Worm (Caenorhabditis elegans) whole organism, midembryonic: ENCODE results near the gene oxy-4.

Experiments
- T22C8.4 ChIP-seq: fragments of 200-800 bp; sonication (Bioruptor generic); IDR thresholded peaks from 2 replicates; pipeline ENCODE4 v1.3.6; 2022; ENCODE audit warnings: missing genetic modification characterization, missing compliant biosample characterization
- cog-1 ChIP-seq: sonication (generic microtip); optimal IDR thresholded peaks from 2 replicates; lab custom pipeline; 2016; ENCODE audit warnings: missing genetic modification characterization, missing compliant biosample characterization
- flt-1 ChIP-seq: fragments of 200-800 bp; sonication (Bioruptor generic); IDR thresholded peaks from 2 replicates; pipeline ENCODE4 v1.3.6; 2022; ENCODE audit warnings: missing genetic modification characterization, missing compliant biosample characterization
- klf-2 ChIP-seq: fragments of 200-800 bp; sonication (Bioruptor generic); conservative IDR thresholded peaks from 2 replicates; pipeline ENCODE4 v1.3.6; 2022; ENCODE audit warnings: missing genetic modification reagents, missing genetic modification characterization, missing compliant biosample characterization
- med-1 ChIP-seq: sonication (generic microtip); optimal IDR thresholded peaks from 2 replicates; lab custom pipeline; 2017; ENCODE audit warnings: missing genetic modification characterization, mild to moderate bottlenecking, missing compliant biosample characterization, antibody characterized with exemption, missing genetic modification reagents; ENCODE audit not compliant: insufficient read depth
- ref-1 ChIP-seq: fragments of 200-800 bp; sonication (Bioruptor generic); conservative IDR thresholded peaks from 2 replicates; pipeline ENCODE4 v1.3.6; 2022; ENCODE audit warnings: missing genetic modification reagents, missing genetic modification characterization, missing compliant biosample characterization
- tab-1 ChIP-seq: fragments of 200-800 bp; sonication (Bioruptor generic); IDR thresholded peaks from 2 replicates; pipeline ENCODE4 v1.3.6; 2022; ENCODE audit warnings: missing genetic modification characterization, missing compliant biosample characterization
- ztf-23 ChIP-seq: fragments of 200-800 bp; sonication (Bioruptor generic); IDR thresholded peaks from 2 replicates; pipeline ENCODE4 v1.3.6; 2022; ENCODE audit warnings: missing genetic modification reagents, missing genetic modification characterization, missing compliant biosample characterization
- ztf-29 ChIP-seq: fragments of 200-800 bp; sonication (Bioruptor generic); IDR thresholded peaks from 2 replicates; pipeline ENCODE4 v1.3.6; 2022; ENCODE audit warnings: missing genetic modification reagents, missing genetic modification characterization, missing compliant biosample characterization

The oxy-4 gene

ce11 chrIII:5158674-5159073 lies at the start of gene oxy-4:
Gene oxy-4 (minus strand): TSS chrIII:5158774.
- TF ChIP-seq klf-2 (GFP tag; lab: Robert Waterston, UW) (no peak), ztf-23 (GFP tag; lab: Robert Waterston, UW) (no peak), med-1 (no peak), cog-1 (tag; lab: Kevin White, UChicago) (no peak), ref-1 (GFP tag; lab: Robert Waterston, UW) (no peak), tab-1 (GFP tag; lab: Robert Waterston, UW) (no peak), flt-1 (GFP tag; lab: Robert Waterston, UW) (no peak), ztf-29 (GFP tag; lab: Robert Waterston, UW) (no peak), T22C8.4 (GFP tag; lab: Robert Waterston, UW) (no peak)

ce11 chrIII:5206861-5207414 lies 48.4 kb upstream of the oxy-4 start, which contains the start of gene morc-1:
Gene morc-1 (minus strand): TSS chrIII:5206911.
- TF ChIP-seq tab-1 (GFP tag; lab: Robert Waterston, UW) (no peak), T22C8.4 (GFP tag; lab: Robert Waterston, UW) (no peak), med-1 (no peak), ztf-23 (GFP tag; lab: Robert Waterston, UW) (no peak), ztf-29 (GFP tag; lab: Robert Waterston, UW) (no peak), ref-1 (GFP tag; lab: Robert Waterston, UW) (no peak), klf-2 (GFP tag; lab: Robert Waterston, UW) (no peak), flt-1 (GFP tag; lab: Robert Waterston, UW) (no peak), cog-1 (tag; lab: Kevin White, UChicago) (no peak)

ce11 chrIII:5203310-5203709 lies 44.7 kb upstream of the oxy-4 start:
- no peak for TF ChIP-seq tab-1 (GFP tag; lab: Robert Waterston, UW)
- TF ChIP-seq ref-1 (GFP tag; lab: Robert Waterston, UW), result no peak
- no peak for TF ChIP-seq cog-1 (tag; lab: Kevin White, UChicago)
- TF ChIP-seq ztf-29 (GFP tag; lab: Robert Waterston, UW), result no peak
- TF ChIP-seq T22C8.4 (GFP tag; lab: Robert Waterston, UW), result no peak

- TF ChIP-seq med-1 (no peak), ref-1 (GFP tag; lab: Robert Waterston, UW) (no peak), ztf-29 (GFP tag; lab: Robert Waterston, UW) (no peak), T22C8.4 (GFP tag; lab: Robert Waterston, UW) (no peak), ztf-23 (GFP tag; lab: Robert Waterston, UW) (no peak)
Observed at ce11 chrIII:5202641-5203040, 44.1 kb upstream of the oxy-4 start.

ce11 chrIII:5201267-5201666 lies 42.7 kb upstream of the oxy-4 start:
- TF ChIP-seq tab-1 (GFP tag; lab: Robert Waterston, UW) (no peak), ztf-23 (GFP tag; lab: Robert Waterston, UW) (no peak), T22C8.4 (GFP tag; lab: Robert Waterston, UW) (no peak), cog-1 (tag; lab: Kevin White, UChicago) (no peak), flt-1 (GFP tag; lab: Robert Waterston, UW) (no peak), klf-2 (GFP tag; lab: Robert Waterston, UW) (no peak), ztf-29 (GFP tag; lab: Robert Waterston, UW) (no peak), med-1 (no peak), ref-1 (GFP tag; lab: Robert Waterston, UW) (no peak)

- TF ChIP-seq cog-1 (tag; lab: Kevin White, UChicago), result no peak
- TF ChIP-seq flt-1 (GFP tag; lab: Robert Waterston, UW), result no peak
- no peak for TF ChIP-seq tab-1 (GFP tag; lab: Robert Waterston, UW)
- no peak for TF ChIP-seq ref-1 (GFP tag; lab: Robert Waterston, UW)
- no peak for TF ChIP-seq ztf-23 (GFP tag; lab: Robert Waterston, UW)
- no peak for TF ChIP-seq ztf-29 (GFP tag; lab: Robert Waterston, UW)
- TF ChIP-seq T22C8.4 (GFP tag; lab: Robert Waterston, UW), result no peak
- TF ChIP-seq klf-2 (GFP tag; lab: Robert Waterston, UW), result no peak
- TF ChIP-seq med-1, result no peak
Observed at ce11 chrIII:5200349-5200748, 41.8 kb upstream of the oxy-4 start.

- TF ChIP-seq ztf-23 (GFP tag; lab: Robert Waterston, UW) (no peak), med-1 (no peak), ztf-29 (GFP tag; lab: Robert Waterston, UW) (no peak), klf-2 (GFP tag; lab: Robert Waterston, UW) (no peak), cog-1 (tag; lab: Kevin White, UChicago) (no peak), ref-1 (GFP tag; lab: Robert Waterston, UW) (no peak), T22C8.4 (GFP tag; lab: Robert Waterston, UW) (no peak), flt-1 (GFP tag; lab: Robert Waterston, UW) (no peak), tab-1 (GFP tag; lab: Robert Waterston, UW) (no peak)
Observed at ce11 chrIII:5199577-5199976, 41.0 kb upstream of the oxy-4 start, which contains the start of gene emb-8. Gene emb-8 (minus strand): TSS chrIII:5199677.

- no peak for TF ChIP-seq klf-2 (GFP tag; lab: Robert Waterston, UW)
- no peak for TF ChIP-seq med-1
- no peak for TF ChIP-seq ref-1 (GFP tag; lab: Robert Waterston, UW)
- no peak for TF ChIP-seq flt-1 (GFP tag; lab: Robert Waterston, UW)
- no peak for TF ChIP-seq ztf-23 (GFP tag; lab: Robert Waterston, UW)
- TF ChIP-seq cog-1 (tag; lab: Kevin White, UChicago), result no peak
- no peak for TF ChIP-seq ztf-29 (GFP tag; lab: Robert Waterston, UW)
- TF ChIP-seq tab-1 (GFP tag; lab: Robert Waterston, UW), result no peak
- TF ChIP-seq T22C8.4 (GFP tag; lab: Robert Waterston, UW), result no peak
Observed at ce11 chrIII:5196298-5197045, 37.9 kb upstream of the oxy-4 start.

- TF ChIP-seq T22C8.4 (GFP tag; lab: Robert Waterston, UW) (0 out of 2 replicates have a peak, but pooled peaks have one; percentile 23), tab-1 (GFP tag; lab: Robert Waterston, UW) (no peak)
Observed at ce11 chrIII:5195690-5196089, 37.1 kb upstream of the oxy-4 start, which contains the start of gene moc-6. Gene moc-6 (plus strand): TSS chrIII:5195990.
